Worm (Caenorhabditis elegans): Measurements from ENCODE around the gene gst-17.

ce11 chrII:13648230-13648629 is 17.6 kb upstream of the gst-17 start, which contains the start of gene fbxa-169:
- TF ChIP-seq alr-1 (tag; optimal IDR thresholded peaks at IDR 0.05; ENCODE audit: borderline replicate concordance) (no peak), mab-9 (GFP tag; IDR thresholded peaks at IDR 0.05) (no peak), elt-2 (tag; optimal IDR thresholded peaks at IDR 0.05) (no peak), ama-1 (optimal IDR thresholded peaks at IDR 0.05) (no peak), ceh-82 (tag; optimal IDR thresholded peaks at IDR 0.05) (no peak)
